Worm (Caenorhabditis elegans): ENCODE data around the gene daf-18.

The daf-18 gene

DNA sequence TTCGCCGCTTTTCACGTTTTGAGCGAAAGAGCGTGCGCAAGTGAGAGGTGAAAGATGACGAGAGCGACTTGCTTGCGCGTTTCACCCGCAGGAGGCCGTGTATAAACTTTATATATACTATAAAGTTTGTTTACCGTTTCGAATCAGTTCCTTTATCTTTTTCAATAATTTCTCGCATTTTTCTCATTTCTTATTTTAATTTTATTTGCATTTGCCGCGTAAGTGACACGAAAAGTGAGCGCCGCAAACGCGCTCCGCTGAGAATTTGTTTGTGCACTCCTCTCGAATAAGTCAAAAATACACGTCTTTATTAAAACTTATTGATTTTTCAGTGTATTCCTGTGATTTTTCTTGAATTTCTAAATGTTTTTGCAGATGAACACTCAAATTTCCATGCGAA, 18.6 kb upstream of the daf-18 start, which contains the start of gene mrpl-55 (continued):
- TF ChIP-seq ZK546.5 (tag; optimal IDR thresholded peaks at IDR 0.05): no peak
- TF ChIP-seq lsy-2 (tag; optimal IDR thresholded peaks at IDR 0.05): peak; percentile 66 to 93
- TF ChIP-seq unc-39 (tag; optimal IDR thresholded peaks at IDR 0.05): no peak
- no peak for TF ChIP-seq dmd-8 (GFP tag; IDR thresholded peaks at IDR 0.05)
- TF ChIP-seq mdl-1 (tag; optimal IDR thresholded peaks at IDR 0.05): peak in 1 of 2 experiments; percentile 62
- no peak for TF ChIP-seq pha-4 (GFP tag; IDR thresholded peaks at IDR 0.05)
- TF ChIP-seq pha-4 (tag; optimal IDR thresholded peaks at IDR 0.05): peak; percentile 24
- TF ChIP-seq lin-1 (GFP tag; IDR thresholded peaks at IDR 0.05): no peak
- peak; percentile 66 for TF ChIP-seq fkh-10 (GFP tag; optimal IDR thresholded peaks at IDR 0.05)
- TF ChIP-seq nhr-77 (tag; optimal IDR thresholded peaks at IDR 0.05): peak; percentile 77
- TF ChIP-seq nhr-48 (tag; optimal IDR thresholded peaks at IDR 0.05): peak; percentile 11
- TF ChIP-seq hlh-30 (tag; optimal IDR thresholded peaks at IDR 0.05; ENCODE audit: insufficient read depth): peak; percentile 75
- TF ChIP-seq sdz-12 (GFP tag; optimal IDR thresholded peaks at IDR 0.05): no peak
- no peak for TF ChIP-seq mdt-29 (GFP tag; IDR thresholded peaks at IDR 0.05)
- TF ChIP-seq lim-7 (GFP tag; IDR thresholded peaks at IDR 0.05): no peak
- TF ChIP-seq nhr-111 (GFP tag; optimal IDR thresholded peaks at IDR 0.05): no peak
- TF ChIP-seq hlh-11 (tag; optimal IDR thresholded peaks at IDR 0.05): peak; percentile 62
- 0 out of 2 replicates have a peak, but pooled peaks have one; percentile 32 for TF ChIP-seq snpc-1.2 (GFP tag; IDR thresholded peaks at IDR 0.05)
- TF ChIP-seq vab-7 (GFP tag; IDR thresholded peaks at IDR 0.05): no peak
- peak; percentile 24 for TF ChIP-seq nhr-25 (tag; optimal IDR thresholded peaks at IDR 0.05; ENCODE audit: borderline replicate concordance, insufficient read depth)
- no peak for TF ChIP-seq F26F4.8 (GFP tag; conservative IDR thresholded peaks at IDR 0.05)
- TF ChIP-seq skn-1 (tag; optimal IDR thresholded peaks at IDR 0.05): no peak
- peak; percentile 99 for TF ChIP-seq aha-1 (tag)
- TF ChIP-seq ceh-82 (tag; optimal IDR thresholded peaks at IDR 0.05): no peak
- peak; percentile 72 for TF ChIP-seq lin-29 (GFP tag; IDR thresholded peaks at IDR 0.05)
- TF ChIP-seq zag-1 (tag; optimal IDR thresholded peaks at IDR 0.05): no peak
- TF ChIP-seq T26A8.4 (GFP tag; IDR thresholded peaks at IDR 0.05): peak; percentile 62
- no peak for TF ChIP-seq spr-3 (GFP tag; optimal IDR thresholded peaks at IDR 0.05)
- no peak for TF ChIP-seq Y75B8A.6 (GFP tag; IDR thresholded peaks at IDR 0.05)
- peak; percentile 83 for TF ChIP-seq dve-1 (tag; optimal IDR thresholded peaks at IDR 0.05; ENCODE audit: insufficient read depth)
- no peak for TF ChIP-seq ctbp-1 (GFP tag; IDR thresholded peaks at IDR 0.05)
- peak in 1 of 2 experiments; percentile 80 for TF ChIP-seq hif-1 (tag; optimal IDR thresholded peaks at IDR 0.05)
- TF ChIP-seq dmd-9 (GFP tag; IDR thresholded peaks at IDR 0.05): no peak
- TF ChIP-seq unc-130 (GFP tag; optimal IDR thresholded peaks at IDR 0.05): no peak
- TF ChIP-seq lin-38 (GFP tag; IDR thresholded peaks at IDR 0.05): peak; percentile 99
- TF ChIP-seq spr-1 (tag; optimal IDR thresholded peaks at IDR 0.05): peak; percentile 67
- TF ChIP-seq nhr-76 (tag; optimal IDR thresholded peaks at IDR 0.05): no peak
- TF ChIP-seq pqm-1 (tag; optimal IDR thresholded peaks at IDR 0.05): no peak
- no peak for TF ChIP-seq jun-1 (tag; optimal IDR thresholded peaks at IDR 0.05)
- TF ChIP-seq madf-5 (GFP tag; IDR thresholded peaks at IDR 0.05): no peak
- TF ChIP-seq zip-2 (tag; optimal IDR thresholded peaks at IDR 0.05): no peak
- TF ChIP-seq ama-1 (optimal IDR thresholded peaks at IDR 0.05): no peak
- TF ChIP-seq lin-39 (tag; optimal IDR thresholded peaks at IDR 0.05): no peak
- TF ChIP-seq nhr-28 (tag; optimal IDR thresholded peaks at IDR 0.05): peak; percentile 76
- no peak for TF ChIP-seq nhr-237 (tag; optimal IDR thresholded peaks at IDR 0.05)
- no peak for TF ChIP-seq nhr-10 (tag; optimal IDR thresholded peaks at IDR 0.05)
- TF ChIP-seq egl-27 (tag; optimal IDR thresholded peaks at IDR 0.05): no peak
- TF ChIP-seq daf-8 (GFP tag; IDR thresholded peaks at IDR 0.05): no peak
- TF ChIP-seq ceh-62 (tag; optimal IDR thresholded peaks at IDR 0.05): no peak
- peak; percentile 6 for TF ChIP-seq ceh-28 (tag; optimal IDR thresholded peaks at IDR 0.05)
- TF ChIP-seq nhr-11 (tag; optimal IDR thresholded peaks at IDR 0.05): peak; percentile 65
- TF ChIP-seq aly-2 (tag; optimal IDR thresholded peaks at IDR 0.05): no peak
- TF ChIP-seq dmd-6 (GFP tag; IDR thresholded peaks at IDR 0.05): peak; percentile 46

All from whole organism, L4 larva.